Worm (Caenorhabditis elegans) whole organism, L3 larva: ENCODE results near the gene F53G2.13.

Source experiments
- aly-2 ChIP-seq: fragments of 150-350 bp; optimal IDR thresholded peaks from 2 replicates; lab custom pipeline; 2014; ENCODE audit warnings: missing biosample characterization, missing genetic modification characterization
- daf-12 ChIP-seq: fragments of 150-350 bp; optimal IDR thresholded peaks from 2 replicates; lab custom pipeline; 2014; ENCODE audit warnings: missing biosample characterization, missing genetic modification reagents, missing genetic modification characterization
- fos-1 ChIP-seq: fragments of 150-350 bp; optimal IDR thresholded peaks from 2 replicates; lab custom pipeline; 2014; ENCODE audit warnings: missing biosample characterization, missing genetic modification characterization
- nhr-11 ChIP-seq: fragments of 150-350 bp; optimal IDR thresholded peaks from 2 replicates; lab custom pipeline; 2014; ENCODE audit warnings: missing biosample characterization, missing genetic modification characterization
- nhr-76 ChIP-seq: fragments of 150-350 bp; sonication (generic microtip); optimal IDR thresholded peaks from 5 replicates; lab custom pipeline; 2014; ENCODE audit warnings: missing biosample characterization, missing genetic modification characterization
- unc-62 ChIP-seq: fragments of 150-350 bp; sonication (generic microtip); optimal IDR thresholded peaks from 4 replicates; lab custom pipeline; 2014; ENCODE audit warnings: missing biosample characterization, missing genetic modification reagents, missing genetic modification characterization
- ztf-11 ChIP-seq: fragments of 150-350 bp; optimal IDR thresholded peaks from 2 replicates; lab custom pipeline; 2014; ENCODE audit warnings: missing biosample characterization, missing genetic modification characterization

- no peak for TF ChIP-seq aly-2
- TF ChIP-seq fos-1 (tag; lab: Kevin White, UChicago): no peak
- no peak for TF ChIP-seq unc-62 (GFP tag; lab: Kevin White, UChicago)
- no peak for TF ChIP-seq nhr-11
- TF ChIP-seq daf-12 (tag; lab: Kevin White, UChicago): no peak
- TF ChIP-seq ztf-11 (tag; lab: Kevin White, UChicago): no peak
- no peak for TF ChIP-seq nhr-76 (tag; lab: Kevin White, UChicago)
Measured at ce11 chrII:2440312-2440711, 43.3 kb upstream of the F53G2.13 start.
